Fruit fly (Drosophila melanogaster) Kc167 (cell line): ENCODE data around the gene CG16798.

Source experiments
- Myc ChIP-seq: fragments of >200 bp; optimal IDR thresholded peaks from 2 replicates; lab custom pipeline; 2017; ENCODE audit warnings: missing external identifiers
- Sin3A ChIP-seq: fragments of >200 bp; optimal IDR thresholded peaks from 2 replicates; lab custom pipeline; 2018; ENCODE audit warnings: missing external identifiers
- h ChIP-seq: fragments of >200 bp; optimal IDR thresholded peaks from 3 replicates; lab custom pipeline; 2018; ENCODE audit warnings: missing external identifiers
- insv ChIP-seq: fragments of >200 bp; optimal IDR thresholded peaks from 3 replicates; lab custom pipeline; 2018; ENCODE audit warnings: missing external identifiers
- psq ChIP-seq: fragments of >200 bp; optimal IDR thresholded peaks from 2 replicates; lab custom pipeline; 2017; ENCODE audit warnings: missing external identifiers
- ttk ChIP-seq: sonication (Bioruptor generic); optimal IDR thresholded peaks from 2 replicates; lab custom pipeline; 2017; ENCODE audit warnings: missing external identifiers

DNA sequence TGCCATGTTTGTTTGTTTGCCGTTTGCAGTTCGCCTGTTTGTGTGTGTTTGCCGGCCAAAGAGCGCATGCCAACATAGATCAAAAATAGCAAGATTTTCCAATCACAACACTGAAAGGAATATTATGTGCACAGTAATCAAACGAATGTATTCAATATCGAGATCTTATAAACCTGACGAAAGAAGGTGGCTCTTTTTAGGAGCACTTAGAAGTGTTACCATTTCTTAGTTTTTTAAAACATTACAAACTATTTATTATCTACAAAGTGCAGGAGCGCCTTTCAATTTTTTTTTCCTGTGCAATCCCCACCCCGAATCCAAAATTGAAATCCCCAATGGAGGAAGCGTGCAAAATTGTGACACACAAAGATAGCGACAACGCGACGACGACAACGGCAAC, 41.5 kb downstream of the CG16798 start:
- TF ChIP-seq psq (lab: Kevin White, UChicago) (no peak), Myc (lab: Kevin White, UChicago) (no peak), ttk (lab: Kevin White, UChicago) (no peak), h (lab: Kevin White, UChicago) (no peak), Sin3A (lab: Kevin White, UChicago) (no peak), insv (lab: Kevin White, UChicago) (no peak)
